Worm (Caenorhabditis elegans): ENCODE results near the gene F33G12.6.

DNA sequence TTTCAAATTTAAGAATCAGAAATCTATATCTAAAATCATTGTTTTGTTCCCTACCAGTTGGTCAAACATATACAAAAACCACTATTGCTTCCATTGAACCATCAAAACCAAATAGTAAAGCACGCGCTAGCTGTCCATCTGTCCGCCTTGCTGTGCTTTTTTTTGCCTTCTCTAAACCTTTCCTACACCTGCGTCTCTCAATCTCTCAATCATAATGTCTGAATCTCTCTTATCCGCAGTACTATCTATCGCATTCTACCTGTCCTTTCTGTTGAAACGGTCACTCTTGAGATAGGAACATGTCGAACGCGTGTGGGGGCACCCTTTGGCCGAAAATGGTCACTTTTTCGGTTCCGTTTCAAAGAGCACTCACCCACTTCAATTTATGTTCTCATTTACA is 2.4 kb upstream of the F33G12.6 start:
- no peak for TF ChIP-seq elt-3 (tag; optimal IDR thresholded peaks at IDR 0.05)
- TF ChIP-seq nhr-237 (tag; optimal IDR thresholded peaks at IDR 0.05): no peak
- no peak for TF ChIP-seq nhr-76 (tag; optimal IDR thresholded peaks at IDR 0.05)
- TF ChIP-seq sem-2 (GFP tag; optimal IDR thresholded peaks at IDR 0.05): no peak
- no peak for TF ChIP-seq lin-13 (tag; optimal IDR thresholded peaks at IDR 0.05)
- no peak for TF ChIP-seq sptf-1 (tag; optimal IDR thresholded peaks at IDR 0.05)
- no peak for TF ChIP-seq unc-39 (tag; optimal IDR thresholded peaks at IDR 0.05)
- no peak for TF ChIP-seq snpc-4 (tag; optimal IDR thresholded peaks at IDR 0.05)
- TF ChIP-seq ces-1 (GFP tag; optimal IDR thresholded peaks at IDR 0.05): no peak
- no peak for TF ChIP-seq cnd-1 (tag; optimal IDR thresholded peaks at IDR 0.05)
- TF ChIP-seq bed-3 (GFP tag; optimal IDR thresholded peaks at IDR 0.05): no peak
- TF ChIP-seq nhr-28 (tag; optimal IDR thresholded peaks at IDR 0.05): no peak
